Worm (Caenorhabditis elegans) whole organism, early embryonic: ENCODE measurements around the gene F59A6.2.

ENCODE experiments used
- B0310.2 ChIP-seq: sonication (generic microtip); optimal IDR thresholded peaks from 2 replicates; lab custom pipeline; 2016; ENCODE audit warnings: mild to moderate bottlenecking, missing genetic modification characterization, missing compliant biosample characterization
- F13C5.2 ChIP-seq: sonication (generic microtip); optimal IDR thresholded peaks from 2 replicates; lab custom pipeline; 2017; ENCODE audit warnings: mild to moderate bottlenecking, missing genetic modification characterization, inconsistent platforms, missing compliant biosample characterization
- aly-1 ChIP-seq: sonication (generic microtip); optimal IDR thresholded peaks from 2 replicates; lab custom pipeline; 2016; ENCODE audit warnings: missing genetic modification characterization, missing compliant biosample characterization
- ama-1 ChIP-seq: fragments of 150-350 bp; optimal IDR thresholded peaks from 2 replicates; lab custom pipeline; 2014
- ceh-13 ChIP-seq: fragments of 200-800 bp; sonication (Bioruptor generic); optimal IDR thresholded peaks from 2 replicates; lab custom pipeline; 2018; ENCODE audit warnings: mild to moderate bottlenecking, missing genetic modification characterization, missing compliant biosample characterization
- ceh-36 ChIP-seq: sonication (generic microtip); optimal IDR thresholded peaks from 2 replicates; lab custom pipeline; 2016; ENCODE audit warnings: missing genetic modification characterization, inconsistent platforms, missing compliant biosample characterization
- ets-7 ChIP-seq: sonication (generic microtip); optimal IDR thresholded peaks from 2 replicates; lab custom pipeline; 2016; ENCODE audit warnings: missing genotype, missing genetic modification characterization, missing compliant biosample characterization
- flt-1 ChIP-seq: fragments of 200-800 bp; sonication (Bioruptor generic); IDR thresholded peaks from 2 replicates; pipeline ENCODE4 v1.3.6; 2022; ENCODE audit warnings: missing genetic modification characterization, missing compliant biosample characterization
- hmbx-1 ChIP-seq: sonication (generic microtip); optimal IDR thresholded peaks from 2 replicates; lab custom pipeline; 2016; ENCODE audit warnings: mild to moderate bottlenecking, missing genetic modification characterization, missing compliant biosample characterization
- hmg-4 ChIP-seq: fragments of 200-800 bp; sonication (Bioruptor generic); optimal IDR thresholded peaks from 2 replicates; lab custom pipeline; 2018; ENCODE audit warnings: mild to moderate bottlenecking, missing genetic modification characterization, missing compliant biosample characterization
- hnd-1 ChIP-seq: sonication (generic microtip); optimal IDR thresholded peaks from 2 replicates; lab custom pipeline; 2016; ENCODE audit warnings: missing genetic modification characterization, missing compliant biosample characterization
- pes-1 ChIP-seq: fragments of 200-800 bp; sonication (Bioruptor generic); IDR thresholded peaks from 2 replicates; pipeline ENCODE4 v1.3.6; 2022; ENCODE audit warnings: missing genetic modification reagents, missing genetic modification characterization, missing compliant biosample characterization
- scrt-1 ChIP-seq: fragments of 200-800 bp; sonication (Bioruptor generic); IDR thresholded peaks from 2 replicates; pipeline ENCODE4 v1.3.6; 2022; ENCODE audit warnings: missing genetic modification characterization, missing compliant biosample characterization
- sea-1 ChIP-seq: fragments of 200-800 bp; sonication (Bioruptor generic); conservative IDR thresholded peaks from 2 replicates; pipeline ENCODE4 v1.3.6; 2022; ENCODE audit warnings: missing genetic modification characterization, missing compliant biosample characterization
- tbx-11 ChIP-seq: fragments of 200-800 bp; sonication (Bioruptor generic); IDR thresholded peaks from 2 replicates; pipeline ENCODE4 v1.3.6; 2022; ENCODE audit warnings: missing genetic modification characterization, missing compliant biosample characterization
- tbx-37 ChIP-seq: fragments of 200-800 bp; sonication (Bioruptor generic); conservative IDR thresholded peaks from 2 replicates; pipeline ENCODE4 v1.3.6; 2022; ENCODE audit warnings: missing genetic modification reagents, missing genetic modification characterization, missing compliant biosample characterization
- tra-4 ChIP-seq: sonication (generic microtip); optimal IDR thresholded peaks from 2 replicates; lab custom pipeline; 2017; ENCODE audit warnings: missing genetic modification characterization, missing compliant biosample characterization

Gene F59A6.2

DNA sequence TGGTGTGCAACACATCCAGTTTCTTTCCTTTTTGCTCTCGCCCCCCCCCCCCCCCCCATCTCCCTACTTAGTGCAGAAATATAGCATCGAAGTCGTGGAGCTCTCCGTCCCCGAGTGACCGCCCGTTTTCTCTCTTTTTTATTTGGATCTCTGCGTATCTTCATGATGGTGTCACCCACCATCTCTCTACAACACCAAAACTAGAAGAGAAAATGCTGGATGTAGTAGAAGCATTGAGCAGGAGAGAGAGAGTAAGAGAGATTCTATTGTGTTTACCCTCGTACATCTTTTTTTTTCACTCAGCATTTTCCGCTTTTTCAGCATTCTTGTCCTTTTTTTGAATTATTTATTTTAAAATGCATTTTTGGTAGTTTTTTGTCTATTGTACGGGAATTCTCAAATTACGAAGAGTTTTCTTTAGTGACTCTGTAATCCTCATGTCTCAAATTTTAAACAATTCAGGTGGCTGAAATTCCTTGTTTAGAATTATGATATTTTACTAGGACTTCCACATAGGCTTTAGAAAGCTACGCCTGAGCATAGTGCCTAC is 28.0 kb downstream of the F59A6.2 start:
- TF ChIP-seq tbx-37 (no peak), hnd-1 (tag; lab: Kevin White, UChicago) (no peak), tbx-11 (GFP tag; lab: Robert Waterston, UW) (no peak), flt-1 (GFP tag; lab: Robert Waterston, UW) (no peak), ama-1 (lab: Kevin White, UChicago) (no peak), pes-1 (GFP tag; lab: Robert Waterston, UW) (no peak), tra-4 (tag; lab: Kevin White, UChicago) (no peak), hmg-4 (GFP tag; lab: Kevin White, UChicago) (no peak)

- TF ChIP-seq flt-1 (GFP tag; lab: Robert Waterston, UW): no peak
- TF ChIP-seq B0310.2 (tag; lab: Kevin White, UChicago): no peak
- TF ChIP-seq ceh-13 (GFP tag; lab: Kevin White, UChicago): no peak
- TF ChIP-seq scrt-1 (GFP tag; lab: Robert Waterston, UW): no peak
- no peak for TF ChIP-seq tbx-37
- no peak for TF ChIP-seq tra-4 (tag; lab: Kevin White, UChicago)
- TF ChIP-seq F13C5.2 (tag; lab: Kevin White, UChicago): no peak
- TF ChIP-seq aly-1 (tag; lab: Kevin White, UChicago): no peak
- TF ChIP-seq ets-7: no peak
- no peak for TF ChIP-seq tbx-11 (GFP tag; lab: Robert Waterston, UW)
- no peak for TF ChIP-seq hmbx-1 (tag; lab: Kevin White, UChicago)
- no peak for TF ChIP-seq pes-1 (GFP tag; lab: Robert Waterston, UW)
- TF ChIP-seq ama-1 (lab: Kevin White, UChicago): no peak
Observed at ce11 chrII:5046209-5047200, 32.0 kb downstream of the F59A6.2 start.

ce11 chrII:5047279-5047678 is 32.8 kb downstream of the F59A6.2 start:
- TF ChIP-seq ceh-13 (GFP tag; lab: Kevin White, UChicago) (no peak), aly-1 (tag; lab: Kevin White, UChicago) (no peak), scrt-1 (GFP tag; lab: Robert Waterston, UW) (no peak), hmg-4 (GFP tag; lab: Kevin White, UChicago) (no peak), ceh-36 (tag; lab: Kevin White, UChicago) (no peak), hnd-1 (tag; lab: Kevin White, UChicago) (no peak), ama-1 (lab: Kevin White, UChicago) (no peak), sea-1 (GFP tag; lab: Robert Waterston, UW) (no peak)

DNA sequence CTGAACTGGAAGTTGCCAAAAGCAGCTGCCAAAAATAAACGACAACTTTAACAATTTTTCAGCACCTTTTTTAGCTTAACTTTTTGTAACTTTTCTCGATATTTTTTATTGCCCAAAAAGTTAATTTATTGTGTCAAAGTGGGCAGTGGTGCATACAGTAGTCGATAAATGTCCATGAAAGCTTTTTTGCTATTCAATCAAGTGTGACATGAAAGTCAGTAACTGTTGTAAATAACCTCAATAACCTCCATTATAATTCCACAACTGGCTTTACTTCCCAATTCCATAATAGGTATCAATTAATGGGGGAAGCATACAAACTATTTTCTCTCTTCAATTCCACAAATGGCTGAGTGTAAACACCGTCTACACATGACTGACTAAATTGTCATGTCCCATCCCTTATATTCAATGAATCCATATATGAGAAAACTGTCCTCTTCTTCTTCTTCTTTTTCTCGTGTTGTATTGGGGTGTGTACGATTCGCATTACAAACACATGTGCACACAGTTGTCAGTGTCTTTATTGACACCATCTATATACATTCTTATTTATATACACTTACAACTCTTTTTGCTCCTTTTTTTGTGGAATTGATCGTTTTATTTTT is 33.8 kb downstream of the F59A6.2 start:
- TF ChIP-seq hmbx-1 (tag; lab: Kevin White, UChicago) (no peak), hmg-4 (GFP tag; lab: Kevin White, UChicago) (no peak), flt-1 (GFP tag; lab: Robert Waterston, UW) (no peak), aly-1 (tag; lab: Kevin White, UChicago) (no peak), tra-4 (tag; lab: Kevin White, UChicago) (no peak), pes-1 (GFP tag; lab: Robert Waterston, UW) (no peak), ceh-36 (tag; lab: Kevin White, UChicago) (no peak), hnd-1 (tag; lab: Kevin White, UChicago) (no peak), ama-1 (lab: Kevin White, UChicago) (no peak), sea-1 (GFP tag; lab: Robert Waterston, UW) (no peak), tbx-11 (GFP tag; lab: Robert Waterston, UW) (no peak), F13C5.2 (tag; lab: Kevin White, UChicago) (no peak), scrt-1 (GFP tag; lab: Robert Waterston, UW) (no peak), ceh-13 (GFP tag; lab: Kevin White, UChicago) (no peak), tbx-37 (no peak), ets-7 (no peak), B0310.2 (tag; lab: Kevin White, UChicago) (no peak)

- no peak for TF ChIP-seq ama-1 (lab: Kevin White, UChicago)
- TF ChIP-seq tra-4 (tag; lab: Kevin White, UChicago): no peak
- TF ChIP-seq hmbx-1 (tag; lab: Kevin White, UChicago): no peak
- TF ChIP-seq B0310.2 (tag; lab: Kevin White, UChicago): no peak
Observed at ce11 chrII:5049249-5049648, 34.8 kb downstream of the F59A6.2 start.

ce11 chrII:5049865-5050342 is 35.4 kb downstream of the F59A6.2 start, which contains the start of gene F33G12.6:
F33G12.6 (plus strand) TSS chrII:5049915.
- TF ChIP-seq scrt-1 (GFP tag; lab: Robert Waterston, UW) (no peak), ets-7 (no peak), sea-1 (GFP tag; lab: Robert Waterston, UW) (no peak), pes-1 (GFP tag; lab: Robert Waterston, UW) (no peak), tbx-11 (GFP tag; lab: Robert Waterston, UW) (no peak), B0310.2 (tag; lab: Kevin White, UChicago) (no peak), ceh-36 (tag; lab: Kevin White, UChicago) (no peak), hmg-4 (GFP tag; lab: Kevin White, UChicago) (no peak), tbx-37 (no peak), F13C5.2 (tag; lab: Kevin White, UChicago) (no peak), ceh-13 (GFP tag; lab: Kevin White, UChicago) (no peak), hmbx-1 (tag; lab: Kevin White, UChicago) (no peak), ama-1 (lab: Kevin White, UChicago) (no peak), tra-4 (tag; lab: Kevin White, UChicago) (no peak)
